Fruit fly (Drosophila melanogaster) S2 (cell line): Measurements from ENCODE around the gene CG43901.

Experiments used
- CG8478 ChIP-seq: fragments of >200 bp; optimal IDR thresholded peaks from 2 replicates; lab custom pipeline; 2018
- CTCF ChIP-seq, 2 experiments: fragments of >200 bp; optimal IDR thresholded peaks; 2 replicates each; lab custom pipeline; 2018

dm6 chrX:10857376-10857775 is 48.2 kb upstream of the CG43901 start, which contains the start of the genes sofe and CG2186:
- TF ChIP-seq CG8478 (lab: Kevin White, UChicago) (no peak), CTCF (optimal IDR thresholded peaks at IDR 0.05; lab: Kevin White, UChicago) (peak in 1 of 2 experiments; percentile 23)
